Worm (Caenorhabditis elegans): ENCODE data around the gene C28H8.7.

The C28H8.7 gene

ce11 chrIII:5876867-5877641, 9.7 kb downstream of the C28H8.7 start:
- TF ChIP-seq mdl-1 (tag; optimal IDR thresholded peaks at IDR 0.05) = peak in 1 of 2 experiments; percentile 0
- no peak for TF ChIP-seq ceh-88 (GFP tag; IDR thresholded peaks at IDR 0.05)
- peak; percentile 38 for TF ChIP-seq nhr-85 (tag)
- peak; percentile 31 for TF ChIP-seq lin-14 (GFP tag; optimal IDR thresholded peaks at IDR 0.05)
- TF ChIP-seq dpl-1 (GFP tag; optimal IDR thresholded peaks at IDR 0.05) = no peak
- no peak for TF ChIP-seq lin-15B (tag; optimal IDR thresholded peaks at IDR 0.05)
- no peak for TF ChIP-seq rnt-1 (tag; optimal IDR thresholded peaks at IDR 0.05)
- peak; percentile 38 for TF ChIP-seq elt-2 (tag; optimal IDR thresholded peaks at IDR 0.05)
- peak; percentile 26; the same call in 1 of the 2 replicates for TF ChIP-seq grh-1 (GFP tag; IDR thresholded peaks at IDR 0.05)
- TF ChIP-seq elt-3 (tag; optimal IDR thresholded peaks at IDR 0.05) = peak in 4 of 6 experiments; percentile 10 to 61 (median 28)
- TF ChIP-seq nhr-47 (tag; optimal IDR thresholded peaks at IDR 0.05) = no peak
- no peak for TF ChIP-seq hpl-2 (GFP tag; optimal IDR thresholded peaks at IDR 0.05)
- TF ChIP-seq swsn-7 (tag; optimal IDR thresholded peaks at IDR 0.05) = no peak
- TF ChIP-seq lin-35 (GFP tag; optimal IDR thresholded peaks at IDR 0.05) = peak in 1 of 2 experiments; percentile 62
- peak; percentile 90 for TF ChIP-seq blmp-1 (tag; optimal IDR thresholded peaks at IDR 0.05)
- no peak for TF ChIP-seq egl-13 (tag; optimal IDR thresholded peaks at IDR 0.05)
- peak; percentile 73 for TF ChIP-seq nhr-71 (tag; optimal IDR thresholded peaks at IDR 0.05)
- TF ChIP-seq efl-1 (optimal IDR thresholded peaks at IDR 0.05) = no peak
- TF ChIP-seq efl-1 (GFP tag; optimal IDR thresholded peaks at IDR 0.05 in 1 of 2) = peak in 1 of 2 experiments; percentile 78
- TF ChIP-seq mep-1 (tag; optimal IDR thresholded peaks at IDR 0.05) = peak; percentile 21
- TF ChIP-seq unc-30 (tag; optimal IDR thresholded peaks at IDR 0.05) = no peak
- TF ChIP-seq snpc-4 (tag; optimal IDR thresholded peaks at IDR 0.05) = no peak
- peak; percentile 65 for TF ChIP-seq snu-23 (GFP tag; optimal IDR thresholded peaks at IDR 0.05)
- TF ChIP-seq ceh-63 (GFP tag; optimal IDR thresholded peaks at IDR 0.05) = no peak
- TF ChIP-seq nhr-90 (tag; optimal IDR thresholded peaks at IDR 0.05; ENCODE audit: poor library complexity) = peak; percentile 58
- peak; percentile 63 for TF ChIP-seq nhr-20 (tag; optimal IDR thresholded peaks at IDR 0.05)
- TF ChIP-seq nhr-19 (GFP tag; conservative IDR thresholded peaks at IDR 0.05) = peak; percentile 27
- TF ChIP-seq Y116A8C.19 (tag; optimal IDR thresholded peaks at IDR 0.05; ENCODE audit: borderline replicate concordance) = no peak
- TF ChIP-seq nhr-12 (tag; optimal IDR thresholded peaks at IDR 0.05) = no peak

ce11 chrIII:5876140-5876675, 10.6 kb downstream of the C28H8.7 start, which contains the start of gene aldo-2:
Gene aldo-2, minus strand, starts transcription at chrIII:5876625.
- TF ChIP-seq ztf-4 (tag; optimal IDR thresholded peaks at IDR 0.05) (no peak), ceh-82 (tag; optimal IDR thresholded peaks at IDR 0.05) (peak in 1 of 3 experiments; percentile 4), dsc-1 (tag; optimal IDR thresholded peaks at IDR 0.05) (no peak), unc-86 (tag; optimal IDR thresholded peaks at IDR 0.05) (no peak), Y116A8C.19 (tag; optimal IDR thresholded peaks at IDR 0.05; ENCODE audit: borderline replicate concordance) (no peak), vab-15 (tag; optimal IDR thresholded peaks at IDR 0.05) (no peak), tbx-2 (tag; optimal IDR thresholded peaks at IDR 0.05) (peak; percentile 22), pax-3 (tag; optimal IDR thresholded peaks at IDR 0.05) (no peak), lin-15B (tag; optimal IDR thresholded peaks at IDR 0.05) (no peak), swsn-7 (tag; optimal IDR thresholded peaks at IDR 0.05) (no peak), xbp-1 (tag; optimal IDR thresholded peaks at IDR 0.05) (no peak), nhr-71 (tag; optimal IDR thresholded peaks at IDR 0.05) (peak; percentile 11), ets-5 (GFP tag; IDR thresholded peaks at IDR 0.05) (no peak), mep-1 (tag; optimal IDR thresholded peaks at IDR 0.05) (peak; percentile 14), lir-3 (tag; optimal IDR thresholded peaks at IDR 0.05; ENCODE audit: poor library complexity) (no peak), hlh-4 (tag; optimal IDR thresholded peaks at IDR 0.05) (no peak), jun-1 (tag; optimal IDR thresholded peaks at IDR 0.05) (no peak), pqm-1 (tag; optimal IDR thresholded peaks at IDR 0.05) (no peak), sptf-1 (tag; optimal IDR thresholded peaks at IDR 0.05) (no peak), isw-1 (GFP tag; IDR thresholded peaks at IDR 0.05) (no peak), unc-98 (GFP tag; IDR thresholded peaks at IDR 0.05) (no peak), elt-3 (tag; optimal IDR thresholded peaks at IDR 0.05) (peak in 1 of 6 experiments; percentile 30), egl-27 (tag; optimal IDR thresholded peaks at IDR 0.05) (no peak), ama-1 (optimal IDR thresholded peaks at IDR 0.05) (peak; percentile 56), lin-13 (GFP tag; optimal IDR thresholded peaks at IDR 0.05) (no peak), C16A3.4 (tag; optimal IDR thresholded peaks at IDR 0.05) (no peak), mef-2 (tag; optimal IDR thresholded peaks at IDR 0.05) (no peak), fkh-8 (tag; optimal IDR thresholded peaks at IDR 0.05) (no peak)
